Fruit fly (Drosophila melanogaster): ENCODE data around the gene CG13014.

Gene CG13014

DNA sequence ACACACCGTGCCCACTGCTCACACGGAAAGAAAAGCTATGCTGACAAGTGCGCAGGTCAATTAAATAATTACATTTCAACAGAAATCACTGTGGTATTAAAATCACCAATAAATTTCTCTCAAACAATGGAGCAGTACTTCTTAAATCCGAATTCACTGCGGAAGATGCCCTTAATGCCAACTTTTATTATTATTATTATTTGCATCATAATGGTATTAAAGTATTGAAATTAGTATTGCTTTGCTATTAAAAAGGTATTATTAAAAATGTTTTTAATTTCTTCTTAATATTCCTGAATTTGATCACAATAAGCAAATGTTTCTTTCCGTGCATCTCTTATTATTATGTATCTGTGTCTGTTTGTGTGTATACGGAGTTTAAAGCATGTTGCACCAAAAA is 7.7 kb upstream of the CG13014 start (continued):
- TF ChIP-seq fru (optimal IDR thresholded peaks at IDR 0.05) (no peak), ERR (GFP tag; optimal IDR thresholded peaks at IDR 0.05) (no peak), dmrt99B (tag; optimal IDR thresholded peaks at IDR 0.05) (peak; percentile 74), CG32767 (GFP tag; IDR thresholded peaks at IDR 0.05) (no peak), Oli (tag; optimal IDR thresholded peaks at IDR 0.05) (peak; percentile 56), disco-r (GFP tag; optimal IDR thresholded peaks at IDR 0.05) (no peak), CG1602 (GFP tag; optimal IDR thresholded peaks at IDR 0.05) (no peak), CG8089 (GFP tag; optimal IDR thresholded peaks at IDR 0.05) (no peak), D19A (tag; optimal IDR thresholded peaks at IDR 0.05) (peak; percentile 13), Vsx1 (GFP tag; optimal IDR thresholded peaks at IDR 0.05) (peak; percentile 14), lab (GFP tag; optimal IDR thresholded peaks at IDR 0.05) (peak; percentile 71), CG7745 (tag; optimal IDR thresholded peaks at IDR 0.05) (no peak), abd-A (tag; optimal IDR thresholded peaks at IDR 0.05) (no peak), nmo (GFP tag; optimal IDR thresholded peaks at IDR 0.05) (peak; percentile 53), CG16813 (GFP tag; IDR thresholded peaks at IDR 0.05; ENCODE audit: partially characterized antibody) (no peak), oc (tag; optimal IDR thresholded peaks at IDR 0.05) (no peak), usp (GFP tag; optimal IDR thresholded peaks at IDR 0.05) (no peak), CG31224 (GFP tag; IDR thresholded peaks at IDR 0.05) (no peak), Ravus (GFP tag; IDR thresholded peaks at IDR 0.05) (no peak), CG4404 (GFP tag; IDR thresholded peaks at IDR 0.05) (no peak), Nf-YA (GFP tag; IDR thresholded peaks at IDR 0.05) (no peak), grn (GFP tag; optimal IDR thresholded peaks at IDR 0.05) (no peak), nom (GFP tag; optimal IDR thresholded peaks at IDR 0.05) (no peak), MBD-R2 (GFP tag; IDR thresholded peaks at IDR 0.05) (no peak), ham (GFP tag; IDR thresholded peaks at IDR 0.05) (no peak), eve (GFP tag; optimal IDR thresholded peaks at IDR 0.05) (peak in 1 of 2 experiments; percentile 71), cas (GFP tag; IDR thresholded peaks at IDR 0.05) (no peak), CG8281 (tag; optimal IDR thresholded peaks at IDR 0.05) (no peak), CG34224 (GFP tag; IDR thresholded peaks at IDR 0.05; ENCODE audit: partially characterized antibody) (no peak), Blimp-1 (GFP tag; optimal IDR thresholded peaks at IDR 0.05) (peak; percentile 24), pho (GFP tag; optimal IDR thresholded peaks at IDR 0.05) (peak; percentile 3), chn (GFP tag; optimal IDR thresholded peaks at IDR 0.05) (no peak), pnt (GFP tag; optimal IDR thresholded peaks at IDR 0.05) (no peak), CG4282 (GFP tag; optimal IDR thresholded peaks at IDR 0.05) (no peak), CG2712 (tag; optimal IDR thresholded peaks at IDR 0.05) (peak; percentile 55), CG13424 (tag; optimal IDR thresholded peaks at IDR 0.05) (peak; percentile 61), CTCF (GFP tag; optimal IDR thresholded peaks at IDR 0.05) (no peak), Atf3 (GFP tag; optimal IDR thresholded peaks at IDR 0.05) (no peak), bcd (GFP tag; optimal IDR thresholded peaks at IDR 0.05) (peak; percentile 35), CG18599 (GFP tag; optimal IDR thresholded peaks at IDR 0.05) (peak; percentile 77), CG16863 (GFP tag; optimal IDR thresholded peaks at IDR 0.05) (no peak), CG8359 (GFP tag; optimal IDR thresholded peaks at IDR 0.05; ENCODE audit: borderline replicate concordance) (no peak), ash1 (GFP tag; optimal IDR thresholded peaks at IDR 0.05) (no peak), E2f2 (GFP tag; IDR thresholded peaks at IDR 0.05) (0 out of 2 replicates have a peak, but pooled peaks have one; percentile 10), CG3407 (GFP tag; optimal IDR thresholded peaks at IDR 0.05) (no peak), phol (tag; optimal IDR thresholded peaks at IDR 0.05) (peak; percentile 59), CG3726 (GFP tag; IDR thresholded peaks at IDR 0.05) (no peak), CG9609 (GFP tag; optimal IDR thresholded peaks at IDR 0.05) (no peak), CG14860 (GFP tag; IDR thresholded peaks at IDR 0.05; ENCODE audit: partially characterized antibody) (no peak), toy (GFP tag; IDR thresholded peaks at IDR 0.05) (no peak), ttk (GFP tag; IDR thresholded peaks at IDR 0.05) (0 out of 2 replicates have a peak, but pooled peaks have one; percentile 14), Dfd (GFP tag; optimal IDR thresholded peaks at IDR 0.05) (no peak)

Measured in whole organism, embryonic.